Worm (Caenorhabditis elegans): ENCODE data around the gene sptl-2.

Gene sptl-2

DNA sequence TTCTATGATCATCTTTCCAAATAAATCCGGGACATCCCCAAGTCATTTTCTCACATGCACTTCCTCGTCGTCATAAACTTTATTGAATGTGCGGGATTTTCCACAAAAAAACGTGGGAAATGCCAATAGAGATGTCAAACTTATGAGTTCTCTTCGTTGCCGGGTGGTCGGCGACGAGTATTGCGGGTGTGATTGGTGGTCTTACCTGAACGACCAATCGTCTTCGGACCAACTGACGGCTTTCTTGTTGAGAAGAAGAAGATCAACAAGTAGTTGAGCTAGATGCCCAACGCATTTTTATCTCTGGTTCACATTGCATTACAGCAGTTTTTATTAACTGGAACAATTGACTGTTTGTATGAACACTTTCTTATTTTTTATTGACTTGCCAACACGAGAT lies 21.8 kb upstream of the sptl-2 start:
- TF ChIP-seq mep-1 (tag; optimal IDR thresholded peaks at IDR 0.05) = no peak
- no peak for TF ChIP-seq nhr-12 (tag; optimal IDR thresholded peaks at IDR 0.05)
- no peak for TF ChIP-seq nhr-19 (GFP tag; conservative IDR thresholded peaks at IDR 0.05)
- no peak for TF ChIP-seq egl-27 (tag; optimal IDR thresholded peaks at IDR 0.05)
- TF ChIP-seq fkh-10 (GFP tag; optimal IDR thresholded peaks at IDR 0.05) = no peak
- no peak for TF ChIP-seq zip-4 (GFP tag; optimal IDR thresholded peaks at IDR 0.05)
- no peak for TF ChIP-seq fkh-4 (tag; optimal IDR thresholded peaks at IDR 0.05; ENCODE audit: borderline replicate concordance)
- TF ChIP-seq pqm-1 (tag; optimal IDR thresholded peaks at IDR 0.05) = no peak
- no peak for TF ChIP-seq isw-1 (GFP tag; IDR thresholded peaks at IDR 0.05)

- no peak for TF ChIP-seq rnt-1 (tag; optimal IDR thresholded peaks at IDR 0.05)
- TF ChIP-seq efl-1 (optimal IDR thresholded peaks at IDR 0.05) = no peak
- no peak for TF ChIP-seq efl-1 (GFP tag; optimal IDR thresholded peaks at IDR 0.05 in 1 of 2)
Measured at ce11 chrV:7995878-7996277, 21.1 kb upstream of the sptl-2 start, which contains the start of gene Y97E10AR.2. Y97E10AR.2 (plus strand) TSS chrV:7996178.

- TF ChIP-seq fkh-4 (tag; optimal IDR thresholded peaks at IDR 0.05; ENCODE audit: borderline replicate concordance) (peak; percentile 45), nhr-85 (tag) (peak; percentile 57), elt-3 (tag; optimal IDR thresholded peaks at IDR 0.05) (peak in 1 of 6 experiments; percentile 7), fkh-10 (GFP tag; optimal IDR thresholded peaks at IDR 0.05) (peak; percentile 57), mab-9 (GFP tag; IDR thresholded peaks at IDR 0.05) (0 out of 2 replicates have a peak, but pooled peaks have one; percentile 17), snpc-4 (tag; optimal IDR thresholded peaks at IDR 0.05) (peak; percentile 3), irx-1 (tag; optimal IDR thresholded peaks at IDR 0.05) (peak; percentile 77), ceh-88 (GFP tag; IDR thresholded peaks at IDR 0.05) (peak; percentile 29; the same call in 1 of the 2 replicates), blmp-1 (tag; optimal IDR thresholded peaks at IDR 0.05) (peak; percentile 96), unc-86 (tag; optimal IDR thresholded peaks at IDR 0.05) (peak; percentile 90), skn-1 (tag; optimal IDR thresholded peaks at IDR 0.05) (peak; percentile 47), C16A3.4 (tag; optimal IDR thresholded peaks at IDR 0.05) (peak; percentile 73), rnt-1 (tag; optimal IDR thresholded peaks at IDR 0.05) (peak; percentile 70), C34B4.2 (tag; optimal IDR thresholded peaks at IDR 0.05) (no peak), dpl-1 (GFP tag; optimal IDR thresholded peaks at IDR 0.05) (peak; percentile 43 to 58 (median 49)), pax-3 (tag; optimal IDR thresholded peaks at IDR 0.05) (no peak), lin-13 (GFP tag; optimal IDR thresholded peaks at IDR 0.05) (peak; percentile 50), mdl-1 (tag; optimal IDR thresholded peaks at IDR 0.05) (peak; percentile 17 to 79), ztf-4 (tag; optimal IDR thresholded peaks at IDR 0.05) (peak; percentile 48), unc-130 (tag; optimal IDR thresholded peaks at IDR 0.05) (no peak), vab-15 (tag; optimal IDR thresholded peaks at IDR 0.05) (no peak), alr-1 (tag; optimal IDR thresholded peaks at IDR 0.05; ENCODE audit: borderline replicate concordance) (no peak), egl-27 (tag; optimal IDR thresholded peaks at IDR 0.05) (peak in 1 of 2 experiments; percentile 50), jun-1 (tag; optimal IDR thresholded peaks at IDR 0.05) (peak; percentile 48), ceh-8 (GFP tag; optimal IDR thresholded peaks at IDR 0.05) (peak; percentile 22), pqm-1 (tag; optimal IDR thresholded peaks at IDR 0.05) (no peak), F16B12.6 (tag; optimal IDR thresholded peaks at IDR 0.05) (peak; percentile 25), ama-1 (optimal IDR thresholded peaks at IDR 0.05) (no peak), mep-1 (tag; optimal IDR thresholded peaks at IDR 0.05) (peak; percentile 76), hlh-17 (GFP tag; optimal IDR thresholded peaks at IDR 0.05; ENCODE audit: borderline replicate concordance) (no peak), swsn-7 (tag; optimal IDR thresholded peaks at IDR 0.05) (peak; percentile 83), lin-15B (tag; optimal IDR thresholded peaks at IDR 0.05) (peak; percentile 13), zip-4 (GFP tag; optimal IDR thresholded peaks at IDR 0.05) (peak; percentile 22), lir-3 (tag; optimal IDR thresholded peaks at IDR 0.05; ENCODE audit: poor library complexity) (peak; percentile 70), nhr-11 (tag; optimal IDR thresholded peaks at IDR 0.05) (peak; percentile 49), fos-1 (tag; optimal IDR thresholded peaks at IDR 0.05) (no peak), elt-2 (tag; optimal IDR thresholded peaks at IDR 0.05) (peak; percentile 81), ceh-63 (GFP tag; optimal IDR thresholded peaks at IDR 0.05) (no peak), pag-3 (tag; optimal IDR thresholded peaks at IDR 0.05; ENCODE audit: borderline replicate concordance, insufficient read depth) (peak; percentile 75), ets-5 (GFP tag; IDR thresholded peaks at IDR 0.05) (no peak), nhr-47 (tag; optimal IDR thresholded peaks at IDR 0.05) (peak; percentile 86), lin-39 (tag; optimal IDR thresholded peaks at IDR 0.05) (peak; percentile 51)
Measured at ce11 chrV:8000929-8001513, 16.0 kb upstream of the sptl-2 start, which contains the start of gene Y97E10AR.1. Y97E10AR.1 (plus strand) TSS chrV:8001463.

All from whole organism, L1 larva.